Fruit fly (Drosophila melanogaster): Measurements from ENCODE around the gene CG42832.

The CG42832 gene

dm6 chr3L:11579919-11580318 lies 30.0 kb upstream of the CG42832 start, which contains the start of gene CG43390 (continued):
- TF ChIP-seq CG8281 (tag; optimal IDR thresholded peaks at IDR 0.05) (peak; percentile 14), fru (optimal IDR thresholded peaks at IDR 0.05) (no peak), zf30C (GFP tag; optimal IDR thresholded peaks at IDR 0.05) (no peak), ATbp (GFP tag; optimal IDR thresholded peaks at IDR 0.05) (peak; percentile 69), CG4617 (GFP tag; optimal IDR thresholded peaks at IDR 0.05; ENCODE audit: borderline replicate concordance) (no peak), ara (GFP tag; IDR thresholded peaks at IDR 0.05) (no peak), CG3995 (GFP tag; optimal IDR thresholded peaks at IDR 0.05) (no peak), CG4820 (GFP tag; optimal IDR thresholded peaks at IDR 0.05) (no peak), CG12391 (tag; optimal IDR thresholded peaks at IDR 0.05) (peak; percentile 5), prd (optimal IDR thresholded peaks at IDR 0.05) (no peak), prd (GFP tag; IDR thresholded peaks at IDR 0.05) (no peak), unpg (GFP tag; optimal IDR thresholded peaks at IDR 0.05) (peak; percentile 57), pho (GFP tag; optimal IDR thresholded peaks at IDR 0.05) (peak; percentile 27), gfzf (GFP tag; optimal IDR thresholded peaks at IDR 0.05) (no peak), Fer1 (GFP tag; optimal IDR thresholded peaks at IDR 0.05) (peak; percentile 77), CG16779 (GFP tag; IDR thresholded peaks at IDR 0.05) (no peak), Elba2 (GFP tag; optimal IDR thresholded peaks at IDR 0.05) (no peak), CG15269 (tag; optimal IDR thresholded peaks at IDR 0.05) (peak; percentile 72), Nf-YC (tag; optimal IDR thresholded peaks at IDR 0.05) (no peak), jumu (GFP tag; optimal IDR thresholded peaks at IDR 0.05) (no peak), CG11696 (GFP tag; IDR thresholded peaks at IDR 0.05) (0 out of 2 replicates have a peak, but pooled peaks have one; percentile 21), CG18599 (GFP tag; optimal IDR thresholded peaks at IDR 0.05) (peak; percentile 76), CG14667 (GFP tag; IDR thresholded peaks at IDR 0.05) (no peak), Chrac-16 (GFP tag; optimal IDR thresholded peaks at IDR 0.05) (no peak), nom (GFP tag; optimal IDR thresholded peaks at IDR 0.05) (no peak), CG10565 (GFP tag; optimal IDR thresholded peaks at IDR 0.05) (no peak), tap (tag; optimal IDR thresholded peaks at IDR 0.05) (no peak), HLH54F (GFP tag; optimal IDR thresholded peaks at IDR 0.05) (no peak), CG1647 (GFP tag; optimal IDR thresholded peaks at IDR 0.05) (peak; percentile 48), dimm (GFP tag; IDR thresholded peaks at IDR 0.05) (no peak), ash1 (GFP tag; optimal IDR thresholded peaks at IDR 0.05) (no peak), Hand (GFP tag; optimal IDR thresholded peaks at IDR 0.05) (peak; percentile 46), Optix (GFP tag; IDR thresholded peaks at IDR 0.05) (no peak), bsh (GFP tag; optimal IDR thresholded peaks at IDR 0.05) (no peak), CG31224 (GFP tag; IDR thresholded peaks at IDR 0.05) (no peak), hb (GFP tag; IDR thresholded peaks at IDR 0.05; ENCODE audit: partially characterized antibody) (no peak), sr (GFP tag; IDR thresholded peaks at IDR 0.05) (no peak), CG7745 (tag; optimal IDR thresholded peaks at IDR 0.05) (no peak), CG7928 (GFP tag; optimal IDR thresholded peaks at IDR 0.05) (no peak), CG31441 (GFP tag; IDR thresholded peaks at IDR 0.05) (no peak; the same call in 1 of the 2 replicates), kah (GFP tag; optimal IDR thresholded peaks at IDR 0.05) (no peak), Med (GFP tag) (no peak), shn (GFP tag; optimal IDR thresholded peaks at IDR 0.05) (no peak), zfh1 (GFP tag; IDR thresholded peaks at IDR 0.05) (no peak), Hr51 (GFP tag; optimal IDR thresholded peaks at IDR 0.05) (no peak), kay (GFP tag; optimal IDR thresholded peaks at IDR 0.05) (no peak), mld (GFP tag; IDR thresholded peaks at IDR 0.05; ENCODE audit: partially characterized antibody) (no peak), D19A (tag; optimal IDR thresholded peaks at IDR 0.05) (no peak), az2 (GFP tag; optimal IDR thresholded peaks at IDR 0.05) (no peak), CG17361 (GFP tag; IDR thresholded peaks at IDR 0.05) (peak; percentile 40; the same call in 1 of the 3 replicates), maf-S (GFP tag; optimal IDR thresholded peaks at IDR 0.05) (peak; percentile 7), ERR (GFP tag; optimal IDR thresholded peaks at IDR 0.05) (no peak)

Data from whole organism, embryonic.